Fruit fly (Drosophila melanogaster) whole organism, embryonic: ENCODE data around the gene CG5846.

ENCODE experiments used
- Ada2b ChIP-seq: fragments of 200-800 bp; sonication (Bioruptor generic); IDR thresholded peaks from 2 replicates; pipeline ENCODE4 v1.3.6; 2022; ENCODE audit warnings: missing biosample characterization, missing genetic modification characterization
- Aef1 ChIP-seq: fragments of 200-800 bp; sonication (Bioruptor generic); IDR thresholded peaks from 3 replicates; pipeline ENCODE4 v1.3.6; 2022; ENCODE audit warnings: missing biosample characterization, missing genetic modification characterization
- Antp ChIP-seq: fragments of 200-800 bp; sonication (Bioruptor generic); optimal IDR thresholded peaks from 3 replicates; lab custom pipeline; 2016; ENCODE audit warnings: missing biosample characterization, missing genetic modification characterization
- Atf-2 ChIP-seq: fragments of 200-800 bp; sonication (Bioruptor generic); optimal IDR thresholded peaks from 2 replicates; lab custom pipeline; 2016; ENCODE audit warnings: missing biosample characterization, missing genetic modification characterization
- CG11560 ChIP-seq: fragments of 200-800 bp; sonication (Bioruptor generic); IDR thresholded peaks from 3 replicates; pipeline ENCODE4 v1.3.6; 2022; ENCODE audit warnings: missing biosample characterization, missing genetic modification characterization
- CG1529 ChIP-seq: fragments of 200-800 bp; sonication (Bioruptor generic); optimal IDR thresholded peaks from 3 replicates; lab custom pipeline; 2018; ENCODE audit warnings: missing biosample characterization, missing genetic modification characterization
- CG16863 ChIP-seq: fragments of 200-800 bp; sonication (Bioruptor generic); optimal IDR thresholded peaks from 3 replicates; lab custom pipeline; 2016; ENCODE audit warnings: missing biosample characterization, missing genetic modification characterization
- CG17829 ChIP-seq: fragments of 200-800 bp; optimal IDR thresholded peaks from 2 replicates; lab custom pipeline; 2019; ENCODE audit warnings: missing biosample characterization, mild to moderate bottlenecking, missing genetic modification characterization, moderate library complexity
- CG18011 ChIP-seq: fragments of 200-800 bp; sonication (Bioruptor generic); optimal IDR thresholded peaks from 2 replicates; lab custom pipeline; 2017; ENCODE audit warnings: missing biosample characterization, missing genetic modification characterization, mild to moderate bottlenecking, moderate library complexity, missing genotype
- CG31388 ChIP-seq: fragments of 200-800 bp; sonication (Bioruptor generic); optimal IDR thresholded peaks from 2 replicates; lab custom pipeline; 2016; ENCODE audit warnings: missing biosample characterization, missing genetic modification characterization
- CG32772 ChIP-seq: fragments of 200-800 bp; sonication (Bioruptor generic); IDR thresholded peaks from 2 replicates; pipeline ENCODE4 v1.3.6; 2022; ENCODE audit warnings: missing biosample characterization, missing genetic modification characterization
- CG3847 ChIP-seq: fragments of 200-800 bp; sonication (Bioruptor generic); IDR thresholded peaks from 2 replicates; pipeline ENCODE4 v1.3.6; 2022; ENCODE audit warnings: missing biosample characterization, missing genetic modification characterization
- CG3995 ChIP-seq: fragments of 200-800 bp; sonication (Bioruptor generic); optimal IDR thresholded peaks from 3 replicates; lab custom pipeline; 2016; ENCODE audit warnings: missing biosample characterization, missing genetic modification characterization
- CG4360 ChIP-seq: fragments of 200-800 bp; sonication (Bioruptor generic); IDR thresholded peaks from 2 replicates; pipeline ENCODE4 v1.3.6; 2022; ENCODE audit warnings: missing biosample characterization, missing genetic modification characterization
- CG4730 ChIP-seq: fragments of 200-800 bp; sonication (Bioruptor generic); IDR thresholded peaks from 2 replicates; pipeline ENCODE4 v1.3.6; 2022; ENCODE audit warnings: missing biosample characterization, missing genetic modification characterization
- CG6175 ChIP-seq: fragments of 200-800 bp; sonication (Bioruptor generic); IDR thresholded peaks from 3 replicates; pipeline ENCODE4 v1.3.6; 2022; ENCODE audit warnings: missing biosample characterization, missing genetic modification characterization
- CG6791 ChIP-seq: fragments of 200-800 bp; sonication (Bioruptor generic); IDR thresholded peaks from 3 replicates; pipeline ENCODE4 v1.3.6; 2022; ENCODE audit warnings: missing biosample characterization, missing genetic modification characterization; ENCODE audit not compliant: partially characterized antibody
- CG6854 ChIP-seq: fragments of 200-800 bp; sonication (Bioruptor generic); optimal IDR thresholded peaks from 3 replicates; lab custom pipeline; 2017; ENCODE audit warnings: missing biosample characterization, mild to moderate bottlenecking, missing genetic modification characterization
- CG7786 ChIP-seq: fragments of 200-800 bp; sonication (Bioruptor generic); optimal IDR thresholded peaks from 2 replicates; lab custom pipeline; 2016; ENCODE audit warnings: missing biosample characterization, missing genetic modification characterization
- CG9609 ChIP-seq: fragments of 200-800 bp; sonication (Bioruptor generic); optimal IDR thresholded peaks from 3 replicates; lab custom pipeline; 2016; ENCODE audit warnings: missing biosample characterization, missing genetic modification characterization
- CG9876 ChIP-seq: fragments of 200-800 bp; sonication (Bioruptor generic); optimal IDR thresholded peaks from 2 replicates; lab custom pipeline; 2016; ENCODE audit warnings: missing biosample characterization, missing genetic modification characterization
- Deaf1 ChIP-seq: fragments of 200-800 bp; optimal IDR thresholded peaks from 3 replicates; lab custom pipeline; 2019; ENCODE audit warnings: missing biosample characterization, mild to moderate bottlenecking, missing genetic modification characterization, moderate library complexity
- Dfd ChIP-seq, 2 experiments: fragments of >200 bp; optimal IDR thresholded peaks; 2 replicates each; lab custom pipeline; 2017; ENCODE audit warnings: missing biosample characterization in 2 of 2, missing genetic modification characterization in 2 of 2
- Dp ChIP-seq: fragments of 200-800 bp; sonication (Bioruptor generic); optimal IDR thresholded peaks from 2 replicates; lab custom pipeline; 2018; ENCODE audit warnings: missing biosample characterization, mild to moderate bottlenecking, missing genetic modification characterization, moderate library complexity
- Drgx ChIP-seq: fragments of 200-800 bp; sonication (Bioruptor generic); IDR thresholded peaks from 2 replicates; pipeline ENCODE4 v1.3.6; 2022; ENCODE audit warnings: missing biosample characterization, missing genetic modification characterization
- Elba2 ChIP-seq: fragments of 200-800 bp; sonication (Bioruptor generic); optimal IDR thresholded peaks from 3 replicates; lab custom pipeline; 2016; ENCODE audit warnings: missing biosample characterization, missing genetic modification characterization
- HHEX ChIP-seq: fragments of 200-800 bp; sonication (Bioruptor generic); optimal IDR thresholded peaks from 3 replicates; lab custom pipeline; 2017; ENCODE audit warnings: missing biosample characterization, mild to moderate bottlenecking, missing genetic modification characterization, missing genetic modification reagents
- Mes4 ChIP-seq: fragments of 200-800 bp; sonication (Bioruptor generic); optimal IDR thresholded peaks from 2 replicates; lab custom pipeline; 2016; ENCODE audit warnings: missing biosample characterization, missing genetic modification characterization
- NK7.1 ChIP-seq: fragments of 200-800 bp; sonication (Bioruptor generic); optimal IDR thresholded peaks from 3 replicates; lab custom pipeline; 2016; ENCODE audit warnings: missing biosample characterization, missing genetic modification characterization
- Neu2 ChIP-seq: fragments of 200-800 bp; sonication (Bioruptor generic); optimal IDR thresholded peaks from 3 replicates; lab custom pipeline; 2016; ENCODE audit warnings: missing biosample characterization, missing genetic modification characterization, borderline replicate concordance
- bbx ChIP-seq: fragments of 200-800 bp; sonication (Bioruptor generic); IDR thresholded peaks from 2 replicates; pipeline ENCODE4 v1.3.6; 2022; ENCODE audit warnings: missing biosample characterization, missing genetic modification characterization; ENCODE audit not compliant: partially characterized antibody
- bowl ChIP-seq: fragments of 200-800 bp; sonication (Bioruptor generic); IDR thresholded peaks from 2 replicates; pipeline ENCODE4 v1.3.6; 2022; ENCODE audit warnings: missing biosample characterization, missing genetic modification characterization
- caup ChIP-seq: fragments of 200-800 bp; sonication (Bioruptor generic); optimal IDR thresholded peaks from 3 replicates; lab custom pipeline; 2017; ENCODE audit warnings: missing biosample characterization, mild to moderate bottlenecking, missing genetic modification characterization, moderate library complexity; ENCODE audit not compliant: severe bottlenecking
- cg ChIP-seq: fragments of 200-800 bp; sonication (Bioruptor generic); optimal IDR thresholded peaks from 3 replicates; lab custom pipeline; 2019; ENCODE audit warnings: missing biosample characterization, mild to moderate bottlenecking, missing genetic modification characterization, moderate library complexity
- chm ChIP-seq: fragments of 200-800 bp; sonication (Bioruptor generic); IDR thresholded peaks from 2 replicates; pipeline ENCODE4 v1.3.6; 2022; ENCODE audit warnings: missing biosample characterization, missing genetic modification characterization
- ci ChIP-seq: fragments of 200-800 bp; sonication (Bioruptor generic); IDR thresholded peaks from 3 replicates; pipeline ENCODE4 v1.3.6; 2022; ENCODE audit warnings: missing biosample characterization, missing genetic modification characterization
- crc ChIP-seq: fragments of 200-800 bp; sonication (Bioruptor generic); optimal IDR thresholded peaks from 2 replicates; lab custom pipeline; 2016; ENCODE audit warnings: missing biosample characterization, missing genetic modification characterization
- crp ChIP-seq, 2 experiments: fragments of 200-800 bp; sonication (Bioruptor generic); optimal IDR thresholded peaks; 2 replicates in 1 of 2; 3 replicates in 1 of 2; lab custom pipeline; 2017; ENCODE audit warnings: missing biosample characterization in 2 of 2, missing genetic modification characterization in 2 of 2, mild to moderate bottlenecking in 1 of 2, moderate library complexity in 1 of 2
- fd64A ChIP-seq: fragments of 200-800 bp; sonication (Bioruptor generic); optimal IDR thresholded peaks from 3 replicates; lab custom pipeline; 2018; ENCODE audit warnings: missing biosample characterization, mild to moderate bottlenecking, missing genetic modification characterization
- grau ChIP-seq: fragments of 200-800 bp; optimal IDR thresholded peaks from 3 replicates; lab custom pipeline; 2019; ENCODE audit warnings: missing biosample characterization, mild to moderate bottlenecking, missing genetic modification characterization, moderate library complexity
- inv ChIP-seq: fragments of 200-800 bp; sonication (Bioruptor generic); IDR thresholded peaks from 2 replicates; pipeline ENCODE4 v1.3.6; 2022; ENCODE audit warnings: missing biosample characterization, missing genetic modification characterization; ENCODE audit not compliant: partially characterized antibody
- kni ChIP-seq: fragments of 200-800 bp; sonication (Bioruptor generic); optimal IDR thresholded peaks from 3 replicates; lab custom pipeline; 2017; ENCODE audit warnings: mild to moderate bottlenecking, missing biosample characterization, missing genetic modification reagents, missing genetic modification characterization
- lab ChIP-seq: fragments of 200-800 bp; sonication (Bioruptor generic); optimal IDR thresholded peaks from 3 replicates; lab custom pipeline; 2017; ENCODE audit warnings: missing biosample characterization, missing genetic modification characterization, mild to moderate bottlenecking, moderate library complexity, missing genetic modification reagents
- mld ChIP-seq: fragments of 200-800 bp; sonication (Bioruptor generic); IDR thresholded peaks from 3 replicates; pipeline ENCODE4 v1.3.6; 2022; ENCODE audit warnings: missing biosample characterization, missing genetic modification characterization; ENCODE audit not compliant: partially characterized antibody
- org-1 ChIP-seq: fragments of 200-800 bp; sonication (Bioruptor generic); optimal IDR thresholded peaks from 2 replicates; lab custom pipeline; 2017; ENCODE audit warnings: missing biosample characterization, missing genetic modification characterization
- run ChIP-seq: fragments of 200-800 bp; sonication (Bioruptor generic); optimal IDR thresholded peaks from 3 replicates; lab custom pipeline; 2018; ENCODE audit warnings: missing biosample characterization, mild to moderate bottlenecking, missing genetic modification characterization
- slp2 ChIP-seq: fragments of 200-800 bp; sonication (Bioruptor generic); optimal IDR thresholded peaks from 2 replicates; lab custom pipeline; 2016; ENCODE audit warnings: missing biosample characterization, missing genetic modification characterization
- sug ChIP-seq: fragments of 200-800 bp; optimal IDR thresholded peaks from 2 replicates; lab custom pipeline; 2019; ENCODE audit warnings: missing biosample characterization, mild to moderate bottlenecking, missing genetic modification characterization, moderate library complexity
- zen ChIP-seq: fragments of 200-800 bp; sonication (Bioruptor generic); optimal IDR thresholded peaks from 3 replicates; lab custom pipeline; 2018; ENCODE audit warnings: missing biosample characterization, mild to moderate bottlenecking, missing genetic modification characterization, moderate library complexity
- zen2 ChIP-seq: fragments of 200-800 bp; sonication (Bioruptor generic); IDR thresholded peaks from 3 replicates; pipeline ENCODE4 v1.3.6; 2022; ENCODE audit warnings: missing biosample characterization, missing genetic modification characterization; ENCODE audit not compliant: partially characterized antibody
- zfh2 ChIP-seq: fragments of 200-800 bp; sonication (Bioruptor generic); optimal IDR thresholded peaks from 2 replicates; lab custom pipeline; 2016; ENCODE audit warnings: missing biosample characterization, missing genetic modification characterization

Gene CG5846

dm6 chr2L:10004574-10004973 lies 47.5 kb upstream of the CG5846 start (continued):
- peak; percentile 42 for TF ChIP-seq cg
- TF ChIP-seq inv (GFP tag; lab: Robert Waterston, UW), result no peak
- TF ChIP-seq CG11560, result no peak
- no peak for TF ChIP-seq crp (GFP tag; optimal IDR thresholded peaks at IDR 0.05; lab: Kevin White, UChicago)
- no peak for TF ChIP-seq CG31388 (GFP tag; lab: Kevin White, UChicago)
- TF ChIP-seq CG17829 (tag; lab: Kevin White, UChicago), result no peak
- no peak for TF ChIP-seq lab
- TF ChIP-seq Antp (GFP tag; lab: Kevin White, UChicago), result no peak
- no peak for TF ChIP-seq CG1529 (GFP tag; lab: Kevin White, UChicago)
- TF ChIP-seq CG4730 (GFP tag; lab: Robert Waterston, UW), result no peak
- no peak for TF ChIP-seq CG9609 (GFP tag; lab: Kevin White, UChicago)
- TF ChIP-seq CG3847 (GFP tag; lab: Robert Waterston, UW), result no peak
- no peak for TF ChIP-seq run (tag; lab: Kevin White, UChicago)
- TF ChIP-seq CG6791 (GFP tag; lab: Robert Waterston, UW), result peak; percentile 35; the same call in 1 of the 3 replicates
- TF ChIP-seq fd64A (GFP tag; lab: Kevin White, UChicago), result no peak
- TF ChIP-seq Dp (GFP tag; lab: Kevin White, UChicago), result peak; percentile 20
- no peak for TF ChIP-seq Mes4 (GFP tag; lab: Kevin White, UChicago)
- TF ChIP-seq org-1 (GFP tag; lab: Kevin White, UChicago), result no peak
- TF ChIP-seq zfh2 (GFP tag; lab: Kevin White, UChicago), result no peak
- TF ChIP-seq CG9876, result no peak
- peak; percentile 38 for TF ChIP-seq Deaf1 (tag; lab: Kevin White, UChicago)
- no peak for TF ChIP-seq bowl (GFP tag; lab: Robert Waterston, UW)
- TF ChIP-seq zen2 (GFP tag; lab: Robert Waterston, UW), result no peak
- TF ChIP-seq NK7.1 (GFP tag; lab: Kevin White, UChicago), result no peak
- peak; percentile 73 for TF ChIP-seq ci
- TF ChIP-seq crc (GFP tag; lab: Kevin White, UChicago), result no peak
- TF ChIP-seq kni (GFP tag; lab: Kevin White, UChicago), result peak; percentile 58
- peak; percentile 63 for TF ChIP-seq chm (GFP tag; lab: Robert Waterston, UW)
- TF ChIP-seq Neu2, result no peak
- no peak for TF ChIP-seq CG3995
- TF ChIP-seq CG4360, result peak; percentile 99
- no peak for TF ChIP-seq zen
- 0 out of 2 replicates have a peak, but pooled peaks have one; percentile 31 for TF ChIP-seq bbx
- TF ChIP-seq sug, result no peak
- TF ChIP-seq Drgx (GFP tag; lab: Robert Waterston, UW), result peak; percentile 18; the same call in 1 of the 2 replicates
- TF ChIP-seq Elba2 (GFP tag; lab: Kevin White, UChicago), result no peak
- TF ChIP-seq CG6854 (GFP tag; lab: Kevin White, UChicago), result no peak
- TF ChIP-seq Ada2b (GFP tag; lab: Robert Waterston, UW), result no peak
- TF ChIP-seq CG6175, result no peak
- TF ChIP-seq CG18011 (GFP tag; lab: Kevin White, UChicago), result peak; percentile 93
- no peak for TF ChIP-seq caup (GFP tag; lab: Kevin White, UChicago)
- TF ChIP-seq Dfd (GFP tag; optimal IDR thresholded peaks at IDR 0.05; lab: Kevin White, UChicago), result no peak
- TF ChIP-seq mld (GFP tag; lab: Robert Waterston, UW), result peak; percentile 38; the same call in 1 of the 3 replicates
- peak; percentile 37; the same call in 2 of the 3 replicates for TF ChIP-seq Aef1 (GFP tag; lab: Robert Waterston, UW)
- TF ChIP-seq HHEX (GFP tag; lab: Kevin White, UChicago), result no peak
- no peak for TF ChIP-seq CG7786 (GFP tag; lab: Kevin White, UChicago)
- no peak for TF ChIP-seq Atf-2 (GFP tag; lab: Kevin White, UChicago)
- no peak for TF ChIP-seq CG16863
- TF ChIP-seq slp2 (GFP tag; lab: Kevin White, UChicago), result no peak
- no peak for TF ChIP-seq CG32772
- TF ChIP-seq grau (tag; lab: Kevin White, UChicago), result no peak
